Worm (Caenorhabditis elegans) whole organism, mixed stage, embryonic: Measurements from ENCODE around the gene str-240.

Experiments used
- M03D4.4 ChIP-seq: sonication (generic microtip); optimal IDR thresholded peaks from 2 replicates; lab custom pipeline; 2017; ENCODE audit warnings: mild to moderate bottlenecking, missing genetic modification characterization, missing compliant biosample characterization
- bed-3 ChIP-seq: fragments of 200-800 bp; sonication (Bioruptor generic); optimal IDR thresholded peaks from 3 replicates; lab custom pipeline; 2018; ENCODE audit warnings: mild to moderate bottlenecking, missing genetic modification characterization, moderate library complexity, missing compliant biosample characterization
- ceh-39 ChIP-seq: fragments of 150-350 bp; optimal IDR thresholded peaks from 2 replicates; lab custom pipeline; 2014; ENCODE audit warnings: missing biosample characterization, missing genetic modification characterization
- ceh-43 ChIP-seq: fragments of 200-800 bp; sonication (Bioruptor generic); optimal IDR thresholded peaks from 2 replicates; lab custom pipeline; 2018; ENCODE audit warnings: mild to moderate bottlenecking, missing genetic modification characterization, moderate library complexity, missing compliant biosample characterization
- ceh-83 ChIP-seq: fragments of 200-800 bp; sonication (Bioruptor generic); optimal IDR thresholded peaks from 2 replicates; lab custom pipeline; 2018; ENCODE audit warnings: mild to moderate bottlenecking, missing genetic modification characterization, missing compliant biosample characterization
- ces-1 ChIP-seq: fragments of 150-350 bp; optimal IDR thresholded peaks from 2 replicates; lab custom pipeline; 2014; ENCODE audit warnings: missing biosample characterization, missing genetic modification reagents, missing genetic modification characterization
- cnd-1 ChIP-seq: fragments of 200-800 bp; sonication (Bioruptor generic); optimal IDR thresholded peaks from 2 replicates; lab custom pipeline; 2018; ENCODE audit warnings: mild to moderate bottlenecking, missing genetic modification characterization, missing compliant biosample characterization
- drap-1 ChIP-seq: fragments of 200-800 bp; sonication (Bioruptor generic); optimal IDR thresholded peaks from 3 replicates; lab custom pipeline; 2018; ENCODE audit warnings: mild to moderate bottlenecking, missing genetic modification characterization, missing compliant biosample characterization
- elt-1 ChIP-seq: sonication (generic microtip); optimal IDR thresholded peaks from 2 replicates; lab custom pipeline; 2017; ENCODE audit warnings: missing genetic modification characterization, mild to moderate bottlenecking, missing compliant biosample characterization, antibody characterized with exemption, moderate library complexity, borderline replicate concordance; ENCODE audit not compliant: insufficient read depth
- elt-3 ChIP-seq: fragments of 150-350 bp; optimal IDR thresholded peaks from 2 replicates; lab custom pipeline; 2014; ENCODE audit warnings: missing biosample characterization, missing genetic modification characterization
- flh-1 ChIP-seq: fragments of 200-800 bp; sonication (Bioruptor generic); optimal IDR thresholded peaks from 2 replicates; lab custom pipeline; 2018; ENCODE audit warnings: mild to moderate bottlenecking, missing genetic modification characterization, moderate library complexity, missing compliant biosample characterization
- hlh-1 ChIP-seq: fragments of 150-350 bp; optimal IDR thresholded peaks from 2 replicates; lab custom pipeline; 2014; ENCODE audit warnings: missing biosample characterization, missing genetic modification reagents, missing genetic modification characterization
- lin-13 ChIP-seq: fragments of 150-350 bp; optimal IDR thresholded peaks from 2 replicates; lab custom pipeline; 2014; ENCODE audit warnings: missing biosample characterization, missing genetic modification characterization
- lsy-2 ChIP-seq: fragments of 150-350 bp; optimal IDR thresholded peaks from 2 replicates; lab custom pipeline; 2014; ENCODE audit warnings: missing biosample characterization, missing genetic modification characterization
- mab-5 ChIP-seq: fragments of 150-350 bp; optimal IDR thresholded peaks from 2 replicates; lab custom pipeline; 2014; ENCODE audit warnings: missing biosample characterization, missing genetic modification characterization
- mep-1 ChIP-seq: fragments of 150-350 bp; optimal IDR thresholded peaks from 2 replicates; lab custom pipeline; 2017; ENCODE audit warnings: missing biosample characterization, missing genetic modification reagents, missing genetic modification characterization, inconsistent platforms
- mls-2 ChIP-seq: sonication (generic microtip); optimal IDR thresholded peaks from 2 replicates; lab custom pipeline; 2016; ENCODE audit warnings: mild to moderate bottlenecking, missing genetic modification characterization, moderate library complexity, missing compliant biosample characterization
- nhr-12 ChIP-seq: fragments of 150-350 bp; optimal IDR thresholded peaks from 2 replicates; lab custom pipeline; 2014; ENCODE audit warnings: missing biosample characterization, missing genetic modification characterization
- nhr-2 ChIP-seq: fragments of 150-350 bp; optimal IDR thresholded peaks from 2 replicates; lab custom pipeline; 2014; ENCODE audit warnings: missing biosample characterization, missing genetic modification characterization
- nhr-237 ChIP-seq: fragments of 150-350 bp; optimal IDR thresholded peaks from 2 replicates; lab custom pipeline; 2014; ENCODE audit warnings: missing biosample characterization, missing genetic modification characterization
- nhr-28 ChIP-seq: fragments of 150-350 bp; optimal IDR thresholded peaks from 2 replicates; lab custom pipeline; 2014; ENCODE audit warnings: missing biosample characterization, missing genetic modification characterization
- pha-4 ChIP-seq: fragments of 150-350 bp; optimal IDR thresholded peaks from 2 replicates; lab custom pipeline; 2018; ENCODE audit warnings: missing biosample characterization, missing genetic modification reagents, missing genetic modification characterization
- sem-2 ChIP-seq: fragments of 200-800 bp; sonication (Bioruptor generic); optimal IDR thresholded peaks from 2 replicates; lab custom pipeline; 2018; ENCODE audit warnings: mild to moderate bottlenecking, missing genetic modification characterization, missing compliant biosample characterization
- snpc-4 ChIP-seq: fragments of 150-350 bp; optimal IDR thresholded peaks from 2 replicates; lab custom pipeline; 2014; ENCODE audit warnings: missing biosample characterization, missing genetic modification characterization
- sptf-1 ChIP-seq: sonication (generic microtip); optimal IDR thresholded peaks from 2 replicates; lab custom pipeline; 2017; ENCODE audit warnings: mild to moderate bottlenecking, missing genetic modification characterization, moderate library complexity, missing compliant biosample characterization
- tbx-8 ChIP-seq: fragments of 200-800 bp; sonication (Bioruptor generic); optimal IDR thresholded peaks from 2 replicates; lab custom pipeline; 2018; ENCODE audit warnings: mild to moderate bottlenecking, missing genetic modification characterization, moderate library complexity, missing compliant biosample characterization
- unc-120 ChIP-seq: sonication (generic microtip); optimal IDR thresholded peaks from 2 replicates; lab custom pipeline; 2017; ENCODE audit warnings: missing genetic modification characterization, missing compliant biosample characterization; ENCODE audit not compliant: poor library complexity, severe bottlenecking
- unc-39 ChIP-seq: fragments of 150-350 bp; optimal IDR thresholded peaks from 2 replicates; lab custom pipeline; 2014; ENCODE audit warnings: missing biosample characterization, missing genetic modification characterization
- unc-62 ChIP-seq: fragments of 150-350 bp; optimal IDR thresholded peaks from 2 replicates; lab custom pipeline; 2014; ENCODE audit warnings: missing biosample characterization, missing genetic modification reagents, missing genetic modification characterization
- zip-8 ChIP-seq: fragments of 150-350 bp; optimal IDR thresholded peaks from 2 replicates; lab custom pipeline; 2014; ENCODE audit warnings: missing biosample characterization, missing genetic modification characterization
- ztf-11 ChIP-seq: fragments of 150-350 bp; optimal IDR thresholded peaks from 2 replicates; lab custom pipeline; 2014; ENCODE audit warnings: missing biosample characterization, missing genetic modification characterization

str-240 gene

DNA sequence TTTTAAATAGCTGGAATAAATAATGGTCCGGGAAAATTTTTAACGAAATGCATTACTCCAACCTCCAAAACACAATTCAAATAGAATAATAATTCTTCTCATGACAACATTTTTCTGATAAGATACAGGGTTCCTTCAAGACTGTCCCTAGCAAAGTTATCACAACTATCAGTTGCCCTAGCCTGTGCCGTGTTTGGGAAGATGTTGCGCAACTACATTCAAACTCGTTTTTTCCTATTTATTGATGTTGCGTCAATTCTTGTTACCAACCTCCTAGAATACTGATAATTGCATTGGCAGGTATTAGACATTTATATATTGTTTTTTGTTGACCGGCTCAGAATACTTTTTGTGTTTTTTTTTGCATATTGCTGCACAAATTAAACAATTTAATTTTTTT is 33.3 kb upstream of the str-240 start:
- TF ChIP-seq lsy-2 (tag; lab: Kevin White, UChicago) (no peak), zip-8 (tag; lab: Kevin White, UChicago) (peak; percentile 93)

- TF ChIP-seq snpc-4 (tag; lab: Kevin White, UChicago): no peak
These were observed 31.3 kb upstream of the str-240 start, which contains the start of gene srsx-8 for ce11 chrV:1553004-1553403. TSS of gene srsx-8 (minus strand) at chrV:1553104.

- TF ChIP-seq nhr-12: no peak
- TF ChIP-seq mep-1: no peak
- TF ChIP-seq tbx-8 (GFP tag; lab: Kevin White, UChicago): no peak
- TF ChIP-seq unc-62: no peak
- TF ChIP-seq flh-1 (GFP tag; lab: Kevin White, UChicago): no peak
- no peak for TF ChIP-seq unc-120 (tag; lab: Kevin White, UChicago)
- no peak for TF ChIP-seq sptf-1 (tag; lab: Kevin White, UChicago)
- no peak for TF ChIP-seq elt-1 (tag; lab: Kevin White, UChicago)
- TF ChIP-seq hlh-1 (tag; lab: Kevin White, UChicago): no peak
- no peak for TF ChIP-seq pha-4
- TF ChIP-seq ztf-11 (tag; lab: Kevin White, UChicago): no peak
- TF ChIP-seq mls-2 (tag; lab: Kevin White, UChicago): no peak
- TF ChIP-seq mab-5 (tag; lab: Kevin White, UChicago): no peak
- no peak for TF ChIP-seq nhr-28 (tag; lab: Kevin White, UChicago)
These were observed 29.4 kb upstream of the str-240 start for ce11 chrV:1551143-1551542.

DNA sequence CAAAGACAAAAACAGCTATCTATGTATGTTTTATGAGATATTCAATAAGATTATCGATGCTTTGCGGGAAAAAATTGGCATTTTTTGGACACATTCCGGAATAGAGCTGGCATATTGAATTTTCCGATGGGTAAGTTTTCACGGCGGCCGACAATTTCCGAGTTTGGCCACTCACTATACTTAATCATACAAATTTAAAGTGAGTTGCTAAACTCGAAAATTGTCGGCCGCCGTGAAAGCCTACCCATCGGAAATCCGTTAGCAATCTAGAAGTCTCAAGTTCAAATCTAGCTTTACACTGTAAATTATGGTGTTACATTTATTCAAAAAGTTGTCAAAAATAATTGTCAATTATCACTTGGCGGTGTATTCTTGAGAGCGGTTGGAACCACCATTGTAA is 29.0 kb upstream of the str-240 start:
- TF ChIP-seq hlh-1 (tag; lab: Kevin White, UChicago) (no peak), elt-1 (tag; lab: Kevin White, UChicago) (no peak), unc-62 (no peak), lin-13 (tag; lab: Kevin White, UChicago) (no peak), nhr-2 (tag; lab: Kevin White, UChicago) (no peak), unc-120 (tag; lab: Kevin White, UChicago) (no peak), M03D4.4 (no peak)
- TF ChIP-seq, all 35 proteins: peak for 0

DNA sequence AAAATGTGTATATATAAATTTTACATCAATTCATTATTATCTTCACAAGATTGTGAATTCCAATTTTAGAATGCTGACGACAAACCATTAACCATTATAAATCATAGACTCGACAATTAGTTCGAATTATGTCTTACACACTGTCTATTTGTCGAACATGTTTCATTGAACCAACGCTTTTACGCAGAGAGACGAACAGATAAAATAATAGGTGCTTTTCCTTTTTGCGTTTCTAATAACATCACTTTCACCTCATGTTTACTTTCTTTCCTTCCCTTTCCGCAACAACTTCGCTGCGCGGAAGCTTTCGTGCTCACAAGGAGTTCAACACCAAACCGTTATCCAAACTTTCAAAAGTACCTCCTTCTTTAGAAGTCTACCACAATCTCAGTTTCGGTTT is 26.1 kb upstream of the str-240 start, which contains the start of gene F52F10.2:
Gene F52F10.2 (plus strand): TSS at position 301 of the 400 bp plus-strand sequence.
- TF ChIP-seq cnd-1 (tag; lab: Kevin White, UChicago) (no peak), unc-39 (tag; lab: Kevin White, UChicago) (no peak), lin-13 (tag; lab: Kevin White, UChicago) (no peak), ces-1 (GFP tag; lab: Kevin White, UChicago) (no peak), unc-62 (no peak)

DNA sequence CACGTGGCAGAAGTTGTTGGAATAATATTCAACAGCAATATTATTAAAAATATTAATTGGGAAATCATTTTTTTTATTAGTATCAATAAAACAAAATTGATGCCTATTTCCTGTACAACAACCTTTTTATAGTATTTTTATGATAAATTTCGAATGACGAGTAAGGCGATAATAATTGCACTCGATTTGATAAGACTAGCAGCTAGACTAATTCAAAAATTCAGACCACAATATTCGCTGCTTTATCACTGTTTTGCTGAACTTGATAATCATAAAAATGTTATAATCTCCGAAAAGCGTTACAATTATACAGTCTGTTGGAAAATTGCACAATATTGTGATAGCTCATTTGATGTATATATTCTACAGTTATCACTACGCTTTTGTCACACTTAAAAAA is 23.9 kb upstream of the str-240 start, which contains the start of gene oac-32:
Gene oac-32 (minus strand): TSS at position 90 of the 400 bp plus-strand sequence.
- TF ChIP-seq mep-1 (no peak), cnd-1 (tag; lab: Kevin White, UChicago) (no peak), tbx-8 (GFP tag; lab: Kevin White, UChicago) (no peak), mab-5 (tag; lab: Kevin White, UChicago) (no peak), drap-1 (GFP tag; lab: Kevin White, UChicago) (no peak), lin-13 (tag; lab: Kevin White, UChicago) (no peak), elt-3 (tag; lab: Kevin White, UChicago) (no peak), lsy-2 (tag; lab: Kevin White, UChicago) (no peak), sptf-1 (tag; lab: Kevin White, UChicago) (no peak), unc-120 (tag; lab: Kevin White, UChicago) (no peak), nhr-237 (tag; lab: Kevin White, UChicago) (no peak), snpc-4 (tag; lab: Kevin White, UChicago) (no peak), ceh-39 (tag; lab: Kevin White, UChicago) (no peak), elt-1 (tag; lab: Kevin White, UChicago) (no peak), nhr-12 (no peak), bed-3 (GFP tag; lab: Kevin White, UChicago) (no peak), sem-2 (GFP tag; lab: Kevin White, UChicago) (no peak), ceh-43 (GFP tag; lab: Kevin White, UChicago) (no peak), ceh-83 (GFP tag; lab: Kevin White, UChicago) (no peak)
